Worm (Caenorhabditis elegans) whole organism, L2 larva: ENCODE results near the gene T26G10.5.

Experiments used
- ama-1 ChIP-seq: fragments of 150-350 bp; optimal IDR thresholded peaks from 2 replicates; lab custom pipeline; 2018; ENCODE audit warnings: inconsistent platforms
- dmd-4 ChIP-seq: sonication (generic microtip); optimal IDR thresholded peaks from 2 replicates; lab custom pipeline; 2017; ENCODE audit warnings: missing biosample characterization, missing genetic modification characterization
- lin-39 ChIP-seq: fragments of 150-350 bp; optimal IDR thresholded peaks from 2 replicates; lab custom pipeline; 2014; ENCODE audit warnings: missing biosample characterization, missing genetic modification reagents, missing genetic modification characterization
- lsy-2 ChIP-seq, 2 experiments: fragments of 150-350 bp in 1 of 2; sonication (generic microtip) in 1 of 2; optimal IDR thresholded peaks; 2 replicates each; lab custom pipeline; 2014 to 2017; ENCODE audit warnings: missing biosample characterization in 2 of 2, missing genetic modification characterization in 2 of 2
- mdl-1 ChIP-seq, 2 experiments: fragments of 150-350 bp in 1 of 2; sonication (generic microtip) in 1 of 2; optimal IDR thresholded peaks; 2 replicates each; lab custom pipeline; 2017; ENCODE audit warnings: missing biosample characterization in 2 of 2, missing genetic modification characterization in 2 of 2
- nhr-10 ChIP-seq: sonication (generic microtip); optimal IDR thresholded peaks from 2 replicates; lab custom pipeline; 2017; ENCODE audit warnings: missing biosample characterization, missing genetic modification characterization
- nhr-21 ChIP-seq: fragments of 150-350 bp; optimal IDR thresholded peaks from 2 replicates; lab custom pipeline; 2014; ENCODE audit warnings: missing biosample characterization, missing genetic modification characterization
- nhr-25 ChIP-seq: fragments of 150-350 bp; sonication (generic microtip); optimal IDR thresholded peaks from 3 replicates; lab custom pipeline; 2014; ENCODE audit warnings: missing biosample characterization, missing genetic modification characterization
- nhr-77 ChIP-seq: fragments of 150-350 bp; optimal IDR thresholded peaks from 2 replicates; lab custom pipeline; 2014; ENCODE audit warnings: missing biosample characterization, missing genetic modification characterization
- ztf-11 ChIP-seq: sonication (generic microtip); optimal IDR thresholded peaks from 2 replicates; lab custom pipeline; 2017; ENCODE audit warnings: missing biosample characterization, missing genetic modification characterization

ce11 chrIII:9433576-9434107, 7.4 kb upstream of the T26G10.5 start, which contains the start of gene cpar-1:
- TF ChIP-seq mdl-1 (tag; optimal IDR thresholded peaks at IDR 0.05; lab: Kevin White, UChicago) (no peak), nhr-77 (tag; lab: Kevin White, UChicago) (no peak), nhr-10 (tag; lab: Kevin White, UChicago) (no peak), nhr-25 (tag; lab: Kevin White, UChicago) (no peak), dmd-4 (tag; lab: Kevin White, UChicago) (no peak), lin-39 (tag; lab: Kevin White, UChicago) (no peak), lsy-2 (tag; optimal IDR thresholded peaks at IDR 0.05; lab: Kevin White, UChicago) (no peak), ztf-11 (tag; lab: Kevin White, UChicago) (no peak), ama-1 (lab: Kevin White, UChicago) (no peak), nhr-21 (no peak)
